Fruit fly (Drosophila melanogaster): ENCODE results near the gene CG18428.

CG18428 gene

DNA sequence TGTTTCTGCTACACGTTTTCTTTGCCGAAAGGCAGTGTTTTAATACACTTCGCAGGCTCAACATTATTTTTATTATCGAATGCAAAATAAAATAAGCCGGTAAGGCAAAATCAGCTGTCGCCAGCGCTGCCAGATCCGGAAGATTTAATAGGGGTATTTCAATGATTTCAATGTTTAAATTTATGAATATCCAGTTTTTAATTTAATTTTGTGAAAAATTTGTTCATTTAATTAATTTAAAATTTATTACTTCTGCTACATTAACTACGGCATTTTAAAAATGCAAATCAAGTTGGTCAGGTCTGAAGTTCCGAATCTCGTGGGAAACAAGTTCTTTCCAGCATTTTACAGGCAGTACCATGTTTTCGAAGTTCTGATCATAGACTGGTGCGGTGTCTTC lies 39.7 kb downstream of the CG18428 start, which contains the start of gene Slimp (continued):
- no peak for TF ChIP-seq Blimp-1 (GFP tag; optimal IDR thresholded peaks at IDR 0.05)
- TF ChIP-seq Smox (GFP tag; optimal IDR thresholded peaks at IDR 0.05): peak; percentile 37
- TF ChIP-seq OdsH (GFP tag; optimal IDR thresholded peaks at IDR 0.05): peak; percentile 33
- TF ChIP-seq Lpt (GFP tag; optimal IDR thresholded peaks at IDR 0.05): no peak
- no peak for TF ChIP-seq CG3919 (GFP tag; optimal IDR thresholded peaks at IDR 0.05)
- TF ChIP-seq cyc (GFP tag; optimal IDR thresholded peaks at IDR 0.05): no peak
- no peak for TF ChIP-seq spab (GFP tag; optimal IDR thresholded peaks at IDR 0.05)
- no peak for TF ChIP-seq CG6792 (GFP tag; optimal IDR thresholded peaks at IDR 0.05)
- TF ChIP-seq eg (GFP tag; IDR thresholded peaks at IDR 0.05): no peak
- no peak for TF ChIP-seq net (GFP tag; optimal IDR thresholded peaks at IDR 0.05)
- TF ChIP-seq Ets21C (GFP tag; optimal IDR thresholded peaks at IDR 0.05): no peak
- TF ChIP-seq CG8632 (GFP tag; optimal IDR thresholded peaks at IDR 0.05): no peak
- TF ChIP-seq CG8319 (GFP tag; optimal IDR thresholded peaks at IDR 0.05): no peak
- peak; percentile 40 for TF ChIP-seq lz (GFP tag; optimal IDR thresholded peaks at IDR 0.05)
- no peak for TF ChIP-seq CG9139 (GFP tag; optimal IDR thresholded peaks at IDR 0.05)
- no peak for TF ChIP-seq CG11294 (GFP tag; IDR thresholded peaks at IDR 0.05)
- TF ChIP-seq topi (GFP tag; optimal IDR thresholded peaks at IDR 0.05): peak; percentile 29
- no peak for TF ChIP-seq CG16779 (tag; optimal IDR thresholded peaks at IDR 0.05)
- peak; percentile 42 for TF ChIP-seq acj6 (GFP tag; optimal IDR thresholded peaks at IDR 0.05)
- TF ChIP-seq pdm3 (GFP tag; optimal IDR thresholded peaks at IDR 0.05): peak; percentile 52
- TF ChIP-seq CG6276 (GFP tag; optimal IDR thresholded peaks at IDR 0.05): no peak
- TF ChIP-seq CG11762 (GFP tag; optimal IDR thresholded peaks at IDR 0.05; ENCODE audit: insufficient read depth): no peak
- TF ChIP-seq CG6808 (GFP tag; optimal IDR thresholded peaks at IDR 0.05): no peak

DNA sequence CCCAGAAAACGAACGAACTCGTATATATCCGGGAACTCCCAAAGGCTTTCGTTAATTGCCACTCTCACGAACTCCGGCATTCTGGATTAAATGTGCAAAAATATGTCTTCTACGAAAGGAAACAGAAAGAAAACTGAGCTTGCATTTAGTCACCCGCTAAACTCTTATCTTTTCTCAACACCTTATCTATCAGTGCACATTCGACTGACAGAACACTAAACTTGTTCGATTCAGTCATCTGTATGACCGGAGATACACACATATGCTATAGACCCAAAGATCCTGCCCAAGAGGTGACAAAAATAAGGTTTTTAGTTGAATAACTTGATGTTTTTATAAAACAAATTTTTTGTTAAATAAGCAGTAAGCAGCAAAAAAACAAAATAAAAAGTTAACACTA lies 41.0 kb downstream of the CG18428 start, which contains the start of gene p38c:
TSS of gene p38c (minus strand) at position 101 of the 400 bp plus-strand sequence.
- no peak for TF ChIP-seq fkh (GFP tag; optimal IDR thresholded peaks at IDR 0.05)
- TF ChIP-seq acj6 (GFP tag; optimal IDR thresholded peaks at IDR 0.05): no peak
- TF ChIP-seq OdsH (GFP tag; optimal IDR thresholded peaks at IDR 0.05): no peak
- TF ChIP-seq Met (GFP tag; optimal IDR thresholded peaks at IDR 0.05): no peak
- no peak for TF ChIP-seq CG34406 (GFP tag; optimal IDR thresholded peaks at IDR 0.05)
- no peak for TF ChIP-seq cyc (GFP tag; optimal IDR thresholded peaks at IDR 0.05)
- no peak for TF ChIP-seq svp (GFP tag)
- TF ChIP-seq CG11294 (GFP tag; IDR thresholded peaks at IDR 0.05): no peak
- TF ChIP-seq Hr39 (GFP tag; optimal IDR thresholded peaks at IDR 0.05): no peak
- no peak for TF ChIP-seq CG10631 (GFP tag; optimal IDR thresholded peaks at IDR 0.05)
- no peak for TF ChIP-seq Lpt (GFP tag; optimal IDR thresholded peaks at IDR 0.05)
- TF ChIP-seq CG6854 (GFP tag; optimal IDR thresholded peaks at IDR 0.05): no peak
- TF ChIP-seq Eip78C (GFP tag): no peak
- no peak for TF ChIP-seq CG31627 (GFP tag; optimal IDR thresholded peaks at IDR 0.05)
- no peak for TF ChIP-seq Sox102F (GFP tag; optimal IDR thresholded peaks at IDR 0.05)
- TF ChIP-seq Ets21C (GFP tag; optimal IDR thresholded peaks at IDR 0.05): no peak
- TF ChIP-seq Ets96B (tag; optimal IDR thresholded peaks at IDR 0.05): no peak
- no peak for TF ChIP-seq CG4318 (GFP tag; optimal IDR thresholded peaks at IDR 0.05)

DNA sequence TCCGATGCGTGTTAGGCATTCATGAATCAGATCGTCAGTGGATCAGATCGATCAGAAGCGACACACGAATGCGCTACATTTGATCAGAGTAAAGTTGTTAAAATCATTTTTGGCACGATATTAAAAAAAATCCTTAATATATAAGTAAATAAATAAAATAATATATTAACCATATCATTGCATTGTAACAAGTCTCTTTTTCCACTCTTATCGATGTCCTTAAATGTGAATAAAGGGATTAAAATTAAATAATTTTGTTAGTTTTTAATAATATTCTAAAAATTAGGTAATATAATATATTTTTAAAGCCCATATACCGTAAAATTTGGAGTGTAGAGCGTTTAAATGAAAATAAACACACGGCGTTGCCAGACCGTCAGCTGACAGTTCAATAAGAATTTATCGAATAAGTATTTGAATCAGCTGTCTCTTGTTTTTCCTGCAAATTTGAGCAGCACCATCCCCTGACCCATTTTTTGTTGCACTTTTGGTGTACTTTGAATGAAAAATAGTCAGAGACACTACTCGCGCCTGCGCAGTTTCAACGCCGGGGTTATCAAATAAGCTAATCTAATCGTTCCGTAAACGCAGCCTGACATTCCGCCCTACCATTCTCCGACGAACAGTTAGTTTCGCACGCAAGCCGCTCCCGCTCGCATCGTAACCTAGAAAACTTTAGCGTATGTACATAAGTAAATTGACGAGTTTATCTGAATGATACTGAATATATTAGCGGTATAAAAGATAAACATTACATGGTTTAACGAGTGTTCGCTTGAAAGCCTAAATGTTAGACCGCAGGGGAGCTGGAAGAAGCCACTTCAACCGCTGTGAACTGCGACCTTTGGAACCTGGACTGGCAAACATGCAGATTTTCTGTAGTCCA lies 43.0 kb downstream of the CG18428 start, which contains the start of the genes p38a and CG6178:
TSS of gene p38a (minus strand) at position 398 of the 886 bp plus-strand sequence.
TSS of gene CG6178 (plus strand) at position 424 of the 886 bp plus-strand sequence.
- TF ChIP-seq cyc (GFP tag; optimal IDR thresholded peaks at IDR 0.05): peak; percentile 88
- TF ChIP-seq Blimp-1 (GFP tag; optimal IDR thresholded peaks at IDR 0.05): peak; percentile 95
- TF ChIP-seq CG6854 (GFP tag; optimal IDR thresholded peaks at IDR 0.05): peak; percentile 95
- peak; percentile 100 for TF ChIP-seq CG8119 (GFP tag; IDR thresholded peaks at IDR 0.05)
- TF ChIP-seq CG11762 (GFP tag; optimal IDR thresholded peaks at IDR 0.05; ENCODE audit: insufficient read depth): peak; percentile 93
- TF ChIP-seq CG8632 (GFP tag; optimal IDR thresholded peaks at IDR 0.05): peak; percentile 99
- peak; percentile 81 for TF ChIP-seq Eip93F (GFP tag; optimal IDR thresholded peaks at IDR 0.05)
- peak; percentile 83 for TF ChIP-seq CG31627 (GFP tag; optimal IDR thresholded peaks at IDR 0.05)
- TF ChIP-seq Hr38 (GFP tag; optimal IDR thresholded peaks at IDR 0.05): no peak
- TF ChIP-seq CG8319 (GFP tag; optimal IDR thresholded peaks at IDR 0.05): peak; percentile 88
- TF ChIP-seq fkh (GFP tag; optimal IDR thresholded peaks at IDR 0.05): peak; percentile 86
- TF ChIP-seq esn (GFP tag; optimal IDR thresholded peaks at IDR 0.05): peak; percentile 97
- TF ChIP-seq Lpt (GFP tag; optimal IDR thresholded peaks at IDR 0.05): peak; percentile 96
- peak; percentile 96 for TF ChIP-seq dac (GFP tag; optimal IDR thresholded peaks at IDR 0.05)
- TF ChIP-seq topi (GFP tag; optimal IDR thresholded peaks at IDR 0.05): peak; percentile 92
- peak; percentile 99 for TF ChIP-seq achi (GFP tag; optimal IDR thresholded peaks at IDR 0.05)
- peak; percentile 84 for TF ChIP-seq Hr39 (GFP tag; optimal IDR thresholded peaks at IDR 0.05)
- TF ChIP-seq Gug (GFP tag; IDR thresholded peaks at IDR 0.05): peak; percentile 98
- peak; percentile 95 to 98 for TF ChIP-seq ss (GFP tag; optimal IDR thresholded peaks at IDR 0.05)
- peak; percentile 87 for TF ChIP-seq fd59A (GFP tag; optimal IDR thresholded peaks at IDR 0.05)
- TF ChIP-seq Sox15 (GFP tag; optimal IDR thresholded peaks at IDR 0.05): peak; percentile 94
- peak; percentile 82 for TF ChIP-seq Smox (GFP tag; optimal IDR thresholded peaks at IDR 0.05)
- peak; percentile 95 for TF ChIP-seq svp (GFP tag)
